Fruit fly (Drosophila melanogaster) Kc167 (cell line): ENCODE results near the gene Rab30.

ENCODE experiments used
- h ChIP-seq: fragments of >200 bp; optimal IDR thresholded peaks from 3 replicates; lab custom pipeline; 2018; ENCODE audit warnings: missing external identifiers
- insv ChIP-seq: fragments of >200 bp; optimal IDR thresholded peaks from 3 replicates; lab custom pipeline; 2018; ENCODE audit warnings: missing external identifiers
- psq ChIP-seq: fragments of >200 bp; optimal IDR thresholded peaks from 2 replicates; lab custom pipeline; 2017; ENCODE audit warnings: missing external identifiers

dm6 chr2L:7047703-7048102 is 15.3 kb upstream of the Rab30 start:
- TF ChIP-seq insv (lab: Kevin White, UChicago) (no peak), h (no peak), psq (lab: Kevin White, UChicago) (no peak)
